Fruit fly (Drosophila melanogaster): Measurements from ENCODE around the gene CG43155.

CG43155 gene

DNA sequence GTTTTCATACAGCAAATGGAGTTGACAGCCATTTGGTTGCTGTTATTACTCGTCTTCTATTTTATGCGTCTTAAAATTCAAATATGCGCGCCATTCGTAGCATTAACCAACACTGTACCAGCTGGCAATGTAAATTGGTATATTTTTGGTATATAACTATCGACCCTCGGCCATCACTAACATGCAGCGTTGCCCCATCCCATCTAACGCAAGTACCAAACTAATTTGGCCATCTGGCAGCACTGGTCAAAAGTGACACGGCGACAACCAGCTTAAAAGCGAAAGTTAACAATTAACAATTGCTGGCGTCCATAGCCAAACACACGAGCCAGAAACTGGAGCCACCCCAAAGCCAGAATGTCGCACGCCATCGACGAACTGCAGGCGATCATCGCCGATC is 23.7 kb downstream of the CG43155 start, which contains the start of gene Uba5 (continued):
- TF ChIP-seq CG14710 (tag; optimal IDR thresholded peaks at IDR 0.05) (peak; percentile 37), CG15073 (GFP tag; optimal IDR thresholded peaks at IDR 0.05) (no peak), cato (GFP tag; optimal IDR thresholded peaks at IDR 0.05; ENCODE audit: borderline replicate concordance) (no peak), vfl (GFP tag; optimal IDR thresholded peaks at IDR 0.05) (no peak), CG14965 (GFP tag; optimal IDR thresholded peaks at IDR 0.05; ENCODE audit: borderline replicate concordance) (no peak), hth (optimal IDR thresholded peaks at IDR 0.05) (no peak), sens-2 (GFP tag; IDR thresholded peaks at IDR 0.05) (no peak), CG8944 (GFP tag; optimal IDR thresholded peaks at IDR 0.05) (no peak), mirr (GFP tag; optimal IDR thresholded peaks at IDR 0.05) (no peak), BEAF-32 (GFP tag; optimal IDR thresholded peaks at IDR 0.05) (peak; percentile 52), gsb-n (tag; optimal IDR thresholded peaks at IDR 0.05) (no peak), MTF-1 (GFP tag; optimal IDR thresholded peaks at IDR 0.05; ENCODE audit: borderline replicate concordance) (no peak), CG32532 (GFP tag; IDR thresholded peaks at IDR 0.05) (no peak), CG16815 (GFP tag; optimal IDR thresholded peaks at IDR 0.05) (no peak), usp (GFP tag; optimal IDR thresholded peaks at IDR 0.05) (no peak), fd3F (GFP tag; optimal IDR thresholded peaks at IDR 0.05) (no peak), Lpt (GFP tag; optimal IDR thresholded peaks at IDR 0.05) (no peak), Dbx (GFP tag; IDR thresholded peaks at IDR 0.05) (no peak), Oli (tag; optimal IDR thresholded peaks at IDR 0.05) (no peak), jing (GFP tag; optimal IDR thresholded peaks at IDR 0.05) (no peak), CG7963 (GFP tag; IDR thresholded peaks at IDR 0.05; ENCODE audit: partially characterized antibody) (no peak), vnd (GFP tag; IDR thresholded peaks at IDR 0.05; ENCODE audit: partially characterized antibody) (no peak), Lim3 (GFP tag; IDR thresholded peaks at IDR 0.05) (no peak), CG12769 (tag; optimal IDR thresholded peaks at IDR 0.05) (no peak), trem (tag; optimal IDR thresholded peaks at IDR 0.05) (peak; percentile 15), Med (GFP tag) (peak; percentile 87), CG16863 (GFP tag; optimal IDR thresholded peaks at IDR 0.05) (no peak), tll (GFP tag; optimal IDR thresholded peaks at IDR 0.05) (no peak), Mrtf (GFP tag; IDR thresholded peaks at IDR 0.05) (no peak), CG18011 (GFP tag; optimal IDR thresholded peaks at IDR 0.05) (no peak), Elba2 (GFP tag; optimal IDR thresholded peaks at IDR 0.05) (no peak), Scr (GFP tag; IDR thresholded peaks at IDR 0.05; ENCODE audit: partially characterized antibody) (peak; percentile 38), Dad (GFP tag; optimal IDR thresholded peaks at IDR 0.05) (no peak), pros (GFP tag; optimal IDR thresholded peaks at IDR 0.05) (no peak), zf30C (GFP tag; optimal IDR thresholded peaks at IDR 0.05) (no peak), Opbp (GFP tag; IDR thresholded peaks at IDR 0.05; ENCODE audit: partially characterized antibody) (peak; percentile 49; the same call in 1 of the 3 replicates), Hmr (GFP tag; optimal IDR thresholded peaks at IDR 0.05) (peak; percentile 28), Meics (GFP tag; optimal IDR thresholded peaks at IDR 0.05) (no peak), zen2 (GFP tag; IDR thresholded peaks at IDR 0.05; ENCODE audit: partially characterized antibody) (peak; percentile 10; the same call in 1 of the 3 replicates), ap (GFP tag; IDR thresholded peaks at IDR 0.05) (no peak), CG8359 (GFP tag; optimal IDR thresholded peaks at IDR 0.05; ENCODE audit: borderline replicate concordance) (no peak), odd (GFP tag; optimal IDR thresholded peaks at IDR 0.05) (no peak), ac (GFP tag; optimal IDR thresholded peaks at IDR 0.05) (no peak), CG3995 (GFP tag; optimal IDR thresholded peaks at IDR 0.05) (no peak), ara (GFP tag; IDR thresholded peaks at IDR 0.05) (no peak), phol (tag; optimal IDR thresholded peaks at IDR 0.05) (no peak), NC2α (GFP tag; optimal IDR thresholded peaks at IDR 0.05) (no peak), knrl (GFP tag; IDR thresholded peaks at IDR 0.05; ENCODE audit: partially characterized antibody) (0 out of 3 replicates have a peak, but pooled peaks have one; percentile 11), Mad (GFP tag; optimal IDR thresholded peaks at IDR 0.05) (no peak), Kr (GFP tag; optimal IDR thresholded peaks at IDR 0.05) (no peak), H2.0 (GFP tag; IDR thresholded peaks at IDR 0.05) (no peak)
